Fruit fly (Drosophila melanogaster) whole organism, adult: ENCODE results near the gene smal.

Experiments
- CG11617 ChIP-seq: fragments of 200-800 bp; sonication (Bioruptor generic); optimal IDR thresholded peaks from 2 replicates; lab custom pipeline; 2017; ENCODE audit warnings: mild to moderate bottlenecking, missing biosample characterization, missing genetic modification reagents, missing genetic modification characterization
- CG14711 ChIP-seq: fragments of 200-800 bp; sonication (Bioruptor generic); optimal IDR thresholded peaks from 2 replicates; lab custom pipeline; 2018; ENCODE audit warnings: missing biosample characterization, mild to moderate bottlenecking, missing genetic modification characterization, moderate library complexity
- CG1620 ChIP-seq: fragments of 200-800 bp; sonication (Bioruptor generic); optimal IDR thresholded peaks from 2 replicates; lab custom pipeline; 2016; ENCODE audit warnings: missing biosample characterization, missing genetic modification characterization
- CG33017 ChIP-seq: fragments of 200-800 bp; sonication (Bioruptor generic); optimal IDR thresholded peaks from 2 replicates; lab custom pipeline; 2018; ENCODE audit warnings: missing biosample characterization, mild to moderate bottlenecking, missing genetic modification characterization, moderate library complexity
- CG7101 ChIP-seq: fragments of 200-800 bp; sonication (Bioruptor generic); optimal IDR thresholded peaks from 2 replicates; lab custom pipeline; 2018; ENCODE audit warnings: missing biosample characterization, mild to moderate bottlenecking, missing genetic modification characterization, moderate library complexity
- Hr96 ChIP-seq: fragments of 200-800 bp; sonication (Bioruptor generic); optimal IDR thresholded peaks from 2 replicates; lab custom pipeline; 2016; ENCODE audit warnings: missing biosample characterization, missing genetic modification characterization
- Mnt ChIP-seq: fragments of 200-800 bp; sonication (Bioruptor generic); optimal IDR thresholded peaks from 2 replicates; lab custom pipeline; 2016; ENCODE audit warnings: missing biosample characterization, mild to moderate bottlenecking, missing genetic modification characterization
- cic ChIP-seq: fragments of 200-800 bp; sonication (Bioruptor generic); optimal IDR thresholded peaks from 2 replicates; lab custom pipeline; 2017; ENCODE audit warnings: missing biosample characterization, mild to moderate bottlenecking, missing genetic modification characterization, moderate library complexity
- kay ChIP-seq: fragments of 200-800 bp; sonication (Bioruptor generic); peaks from one replicate; lab custom pipeline; 2016; ENCODE audit warnings: missing biosample characterization, missing genetic modification characterization, borderline replicate concordance
- ovo ChIP-seq: fragments of 200-800 bp; sonication (Bioruptor generic); optimal IDR thresholded peaks from 2 replicates; lab custom pipeline; 2016; ENCODE audit warnings: missing biosample characterization, missing genetic modification characterization
- pad ChIP-seq: fragments of 200-800 bp; sonication (Bioruptor generic); optimal IDR thresholded peaks from 3 replicates; lab custom pipeline; 2017; ENCODE audit warnings: missing biosample characterization, missing genetic modification characterization, mild to moderate bottlenecking, moderate library complexity, missing genetic modification reagents
- toe ChIP-seq: fragments of 200-800 bp; sonication (Bioruptor generic); optimal IDR thresholded peaks from 2 replicates; lab custom pipeline; 2016; ENCODE audit warnings: missing biosample characterization, missing genetic modification characterization

- TF ChIP-seq toe (GFP tag; lab: Kevin White, UChicago) (no peak), pad (GFP tag; lab: Kevin White, UChicago) (no peak), CG7101 (tag; lab: Kevin White, UChicago) (no peak), kay (GFP tag; lab: Kevin White, UChicago) (no peak), CG33017 (tag; lab: Kevin White, UChicago) (no peak), Hr96 (no peak), CG14711 (tag; lab: Kevin White, UChicago) (no peak), cic (GFP tag; lab: Kevin White, UChicago) (no peak), ovo (GFP tag; lab: Kevin White, UChicago) (no peak), CG11617 (no peak), Mnt (no peak), CG1620 (GFP tag; lab: Kevin White, UChicago) (no peak)
These were observed 9.8 kb upstream of the smal start for dm6 chr2L:6169119-6169518.
